Fruit fly (Drosophila melanogaster): ENCODE data around the gene rictor.

rictor gene

DNA sequence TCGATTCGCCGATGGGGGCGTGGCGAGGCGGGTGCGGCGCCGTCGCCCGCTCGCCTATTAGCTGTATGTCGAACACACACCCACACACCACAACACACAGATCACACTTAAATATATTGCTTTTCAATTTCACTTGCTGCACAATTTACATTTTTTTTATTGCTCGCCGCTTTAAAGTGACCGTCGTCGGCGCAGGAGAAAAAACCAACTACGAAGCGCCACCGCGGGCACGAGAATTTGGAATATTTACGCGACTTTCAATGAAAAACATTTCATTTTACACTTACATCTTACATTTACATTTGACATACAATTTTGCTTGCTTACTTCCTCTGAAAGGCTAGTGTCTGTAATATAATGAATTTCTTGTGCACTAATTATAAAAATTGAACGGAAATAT, at the start of gene rictor:
Gene rictor, minus strand, starts transcription at position 170 of the 400 bp plus-strand sequence.
- TF ChIP-seq Sin3A (optimal IDR thresholded peaks at IDR 0.05) (no peak), ttk (optimal IDR thresholded peaks at IDR 0.05) (no peak)

DNA sequence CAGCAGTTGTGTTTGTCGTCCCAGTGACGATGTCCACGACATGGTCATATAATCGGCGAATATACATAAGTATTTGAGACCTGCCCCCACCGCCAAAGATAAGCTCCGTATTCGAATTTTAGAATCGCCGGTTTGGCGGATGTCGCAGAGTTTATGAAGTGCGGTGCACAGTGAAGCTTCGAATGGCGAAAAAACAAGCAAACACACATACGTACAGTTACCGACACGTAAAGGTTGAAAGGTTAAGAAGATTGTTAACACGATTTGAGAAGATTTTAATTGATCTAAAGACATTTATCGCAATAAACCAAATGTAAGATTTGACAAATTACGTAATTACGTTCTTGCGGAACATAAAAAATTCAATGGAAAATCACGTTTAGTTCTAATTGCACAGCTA, 48.6 kb upstream of the rictor start:
- no peak for TF ChIP-seq psq (optimal IDR thresholded peaks at IDR 0.05)
- no peak for TF ChIP-seq ttk (optimal IDR thresholded peaks at IDR 0.05)
- TF ChIP-seq Myc (optimal IDR thresholded peaks at IDR 0.05): no peak
- no peak for TF ChIP-seq insv (optimal IDR thresholded peaks at IDR 0.05)
- no peak for TF ChIP-seq h (optimal IDR thresholded peaks at IDR 0.05)
- TF ChIP-seq Sin3A (optimal IDR thresholded peaks at IDR 0.05): no peak

DNA sequence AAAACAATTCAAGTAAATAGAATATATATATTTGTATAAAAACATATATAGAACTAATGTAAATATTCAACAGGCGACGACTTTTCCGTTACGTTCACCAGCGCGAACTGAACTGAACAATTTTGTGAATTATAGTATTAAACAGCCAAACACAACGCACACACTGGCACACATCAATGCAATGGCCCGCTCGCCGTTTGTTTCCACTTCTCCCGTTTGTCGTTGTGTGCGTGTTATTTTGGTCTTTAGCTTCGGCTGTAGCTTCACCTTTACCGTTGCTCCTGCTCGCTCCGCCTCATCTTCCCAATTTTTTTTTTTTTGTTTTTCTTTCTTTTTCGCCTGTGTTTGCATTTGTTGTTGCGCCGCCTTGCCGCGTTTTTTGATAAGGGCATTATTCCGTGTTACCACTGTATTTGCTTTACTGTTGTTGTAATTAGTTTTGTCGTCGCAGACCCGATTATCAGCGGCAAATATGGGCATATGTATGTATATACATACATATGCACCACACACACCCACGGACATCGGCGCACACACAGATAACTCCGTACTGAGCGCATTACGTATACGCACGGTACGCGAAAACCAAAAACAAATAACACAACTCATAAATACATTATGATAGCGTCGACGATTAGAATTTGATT, 46.9 kb upstream of the rictor start, which contains the start of gene CG8051:
Gene CG8051, minus strand, starts transcription at position 116 of the 647 bp plus-strand sequence.
- TF ChIP-seq psq (optimal IDR thresholded peaks at IDR 0.05) (no peak), h (optimal IDR thresholded peaks at IDR 0.05) (no peak), Myc (optimal IDR thresholded peaks at IDR 0.05) (no peak), Sin3A (optimal IDR thresholded peaks at IDR 0.05) (no peak), insv (optimal IDR thresholded peaks at IDR 0.05) (no peak)

DNA sequence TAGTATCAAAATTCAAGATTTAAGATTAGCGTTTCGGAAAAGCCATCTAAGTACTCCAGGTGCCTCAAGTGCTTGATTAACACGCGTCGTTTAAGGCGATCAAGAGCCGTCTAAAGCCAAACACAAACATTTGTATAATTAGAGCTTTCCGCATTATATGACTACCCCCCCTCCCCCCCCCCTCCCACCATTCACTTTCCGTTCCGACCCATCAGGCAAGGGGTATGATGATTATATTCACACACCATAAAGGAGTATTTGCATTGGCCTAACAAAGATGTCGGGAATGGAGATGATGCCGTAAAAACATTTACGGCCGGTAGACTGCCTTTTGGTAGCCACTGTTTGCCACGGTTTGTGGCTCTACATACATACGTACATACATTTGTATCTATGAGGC, 45.5 kb upstream of the rictor start:
- TF ChIP-seq h (optimal IDR thresholded peaks at IDR 0.05): no peak
- TF ChIP-seq ttk (optimal IDR thresholded peaks at IDR 0.05): no peak
- TF ChIP-seq insv (optimal IDR thresholded peaks at IDR 0.05): no peak
- no peak for TF ChIP-seq Myc (optimal IDR thresholded peaks at IDR 0.05)
- TF ChIP-seq Sin3A (optimal IDR thresholded peaks at IDR 0.05): no peak
- no peak for TF ChIP-seq psq (optimal IDR thresholded peaks at IDR 0.05)

DNA sequence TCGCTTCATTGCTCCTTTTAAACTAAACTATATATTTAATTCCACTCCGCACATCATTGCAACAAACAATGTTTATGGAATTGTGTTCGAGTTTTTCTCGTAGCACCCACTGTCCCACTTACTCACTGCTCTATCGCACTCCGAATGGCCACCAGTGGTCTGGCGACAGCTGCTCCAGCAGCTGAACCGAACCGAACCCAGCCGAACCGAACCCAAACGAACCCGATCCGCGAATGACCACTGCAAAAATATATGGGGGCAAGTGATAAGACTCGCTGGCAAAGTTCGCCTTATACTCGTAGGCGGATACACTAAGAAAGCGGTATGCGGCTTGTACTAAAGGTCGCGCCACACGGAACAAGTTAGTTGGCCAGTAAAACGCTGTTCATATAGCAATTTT, 44.1 kb upstream of the rictor start:
- TF ChIP-seq psq (optimal IDR thresholded peaks at IDR 0.05): no peak
- no peak for TF ChIP-seq ttk (optimal IDR thresholded peaks at IDR 0.05)
- TF ChIP-seq Sin3A (optimal IDR thresholded peaks at IDR 0.05): no peak
- no peak for TF ChIP-seq h (optimal IDR thresholded peaks at IDR 0.05)
- TF ChIP-seq Myc (optimal IDR thresholded peaks at IDR 0.05): no peak
- TF ChIP-seq insv (optimal IDR thresholded peaks at IDR 0.05): no peak

DNA sequence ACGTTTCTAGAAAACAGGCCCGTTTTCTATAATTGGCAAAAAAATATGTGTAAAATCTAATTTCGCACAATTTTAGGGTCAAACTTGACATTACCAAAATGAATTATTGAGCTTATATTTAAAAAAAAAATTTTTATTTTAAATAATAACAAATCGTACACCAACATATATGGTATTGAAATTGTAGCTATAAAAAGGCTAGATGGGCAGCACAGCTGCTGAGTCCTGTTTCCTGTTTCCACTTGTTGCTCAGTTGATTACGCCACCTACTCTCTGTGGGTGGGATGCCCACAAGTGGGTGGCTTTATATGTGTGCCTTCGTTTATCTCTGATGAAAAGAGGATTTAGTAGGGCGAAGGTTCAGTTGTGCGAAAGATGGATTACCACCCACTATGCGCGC, 38.3 kb upstream of the rictor start:
- TF ChIP-seq insv (optimal IDR thresholded peaks at IDR 0.05): no peak
- TF ChIP-seq ttk (optimal IDR thresholded peaks at IDR 0.05): no peak

DNA sequence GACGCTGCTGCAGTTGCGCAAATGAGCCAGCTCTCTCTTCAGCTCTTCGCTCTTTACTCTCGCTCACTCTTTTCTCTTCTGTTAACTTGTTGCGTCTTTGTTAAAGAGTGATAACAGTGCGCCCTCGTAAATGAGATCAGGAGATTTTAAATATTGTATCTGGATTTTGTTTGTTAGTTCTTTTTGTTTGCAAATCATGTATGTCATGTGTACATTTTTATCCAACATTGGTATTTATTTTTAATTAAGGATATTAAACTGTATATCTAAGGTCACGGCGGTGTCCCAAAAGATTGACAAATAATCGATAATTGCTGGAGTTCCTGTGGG, 37.7 kb upstream of the rictor start:
- TF ChIP-seq Myc (optimal IDR thresholded peaks at IDR 0.05) (no peak), insv (optimal IDR thresholded peaks at IDR 0.05) (no peak), h (optimal IDR thresholded peaks at IDR 0.05) (no peak), Sin3A (optimal IDR thresholded peaks at IDR 0.05) (no peak), psq (optimal IDR thresholded peaks at IDR 0.05) (no peak), ttk (optimal IDR thresholded peaks at IDR 0.05) (no peak)

DNA sequence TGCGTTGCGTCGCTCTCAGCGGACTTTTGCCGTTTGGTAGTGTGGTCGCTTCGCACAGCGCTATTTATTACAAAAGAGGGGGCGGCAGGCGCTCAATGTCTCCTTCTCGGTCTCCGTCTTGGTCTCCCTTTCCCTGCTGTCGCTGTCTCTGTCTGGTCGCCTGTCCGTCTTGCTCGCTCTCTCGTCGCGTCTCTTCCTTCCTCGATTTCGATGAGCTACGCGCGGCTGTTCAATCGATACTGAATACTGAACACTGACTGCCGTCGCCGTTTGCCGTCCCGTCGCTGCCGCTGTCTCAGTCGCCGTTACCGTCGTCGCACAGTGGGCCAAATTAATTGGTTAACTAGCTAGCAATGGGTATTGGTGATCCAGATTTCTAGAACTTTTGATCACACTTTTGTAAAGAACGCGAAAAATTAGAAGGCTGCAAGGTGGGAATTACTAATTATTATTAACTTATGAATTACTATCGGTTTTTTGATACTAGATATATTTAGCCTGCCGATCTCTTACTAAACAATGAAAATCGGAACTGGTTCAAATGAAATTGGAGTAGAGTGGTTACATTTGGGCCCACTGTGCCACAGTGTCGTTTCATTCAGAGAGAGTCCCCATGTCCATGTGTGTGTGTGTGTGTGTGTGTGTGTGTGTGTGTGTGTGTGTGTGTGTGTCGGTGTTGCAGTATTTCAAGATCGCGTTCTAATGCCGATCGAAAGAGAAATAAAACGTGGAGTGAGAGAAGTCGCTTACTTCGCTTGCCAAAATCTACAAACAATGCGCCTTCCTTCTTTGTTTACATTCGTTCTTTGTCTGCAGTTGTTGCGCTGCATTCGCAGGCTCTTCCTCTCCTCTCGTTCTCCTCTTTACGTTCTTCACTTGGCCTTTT, 37.1 kb upstream of the rictor start, which contains the start of gene CG8034:
Gene CG8034, minus strand, starts transcription at position 264 of the 886 bp plus-strand sequence.
- no peak for TF ChIP-seq ttk (optimal IDR thresholded peaks at IDR 0.05)
- no peak for TF ChIP-seq Sin3A (optimal IDR thresholded peaks at IDR 0.05)
- no peak for TF ChIP-seq h (optimal IDR thresholded peaks at IDR 0.05)
- TF ChIP-seq Myc (optimal IDR thresholded peaks at IDR 0.05): no peak
- no peak for TF ChIP-seq insv (optimal IDR thresholded peaks at IDR 0.05)
- no peak for TF ChIP-seq psq (optimal IDR thresholded peaks at IDR 0.05)

DNA sequence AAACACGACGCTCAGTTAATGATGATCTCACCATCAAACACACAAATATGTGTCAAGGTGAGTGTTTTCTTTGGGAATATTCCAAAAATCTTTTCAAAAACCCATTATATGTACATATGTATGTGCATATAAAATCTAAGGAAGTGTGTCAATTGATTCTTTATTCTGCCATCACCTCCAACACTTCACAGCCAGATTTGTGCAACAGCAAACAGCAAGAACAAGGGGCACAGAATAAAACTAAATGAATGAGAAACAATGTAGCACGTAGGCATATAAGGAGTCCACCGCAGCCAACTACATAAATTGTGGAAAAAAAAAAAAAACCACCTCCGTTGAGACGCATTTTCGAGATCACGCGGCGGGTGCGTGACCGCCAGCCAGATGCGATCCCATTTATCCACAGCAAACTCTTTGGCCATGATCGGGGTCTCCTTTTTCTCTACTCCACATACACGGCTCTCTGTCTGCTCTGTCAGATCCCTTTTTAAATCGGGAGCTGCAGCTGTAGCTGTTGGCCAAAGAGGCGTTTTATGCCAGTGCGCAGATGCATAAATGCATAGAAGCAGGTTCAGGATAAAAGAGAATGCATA, 34.9 kb upstream of the rictor start:
- TF ChIP-seq insv (optimal IDR thresholded peaks at IDR 0.05) (no peak), Sin3A (optimal IDR thresholded peaks at IDR 0.05) (no peak), h (optimal IDR thresholded peaks at IDR 0.05) (no peak), psq (optimal IDR thresholded peaks at IDR 0.05) (no peak), ttk (optimal IDR thresholded peaks at IDR 0.05) (no peak), Myc (optimal IDR thresholded peaks at IDR 0.05) (no peak)

DNA sequence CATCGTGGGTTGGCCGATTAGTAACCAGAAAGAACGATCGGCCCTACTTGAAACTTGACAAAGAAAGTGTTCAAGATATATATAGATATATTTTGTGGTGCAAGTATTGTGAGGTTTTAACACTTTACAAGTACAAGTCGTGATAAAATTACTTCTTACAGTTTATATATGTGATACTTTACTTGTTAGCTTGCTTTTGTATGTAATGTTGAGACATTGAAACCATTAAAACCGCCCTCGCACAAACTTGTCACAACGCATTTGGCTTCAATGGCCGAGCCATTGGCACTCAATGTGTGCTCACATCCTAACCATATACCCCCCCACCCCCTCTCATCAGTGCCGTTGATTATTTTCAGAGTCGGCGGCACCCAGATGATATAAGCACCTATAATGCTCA, 33.9 kb upstream of the rictor start:
- TF ChIP-seq psq (optimal IDR thresholded peaks at IDR 0.05) (no peak), h (optimal IDR thresholded peaks at IDR 0.05) (no peak), insv (optimal IDR thresholded peaks at IDR 0.05) (no peak), Myc (optimal IDR thresholded peaks at IDR 0.05) (no peak), ttk (optimal IDR thresholded peaks at IDR 0.05) (no peak), Sin3A (optimal IDR thresholded peaks at IDR 0.05) (no peak)

DNA sequence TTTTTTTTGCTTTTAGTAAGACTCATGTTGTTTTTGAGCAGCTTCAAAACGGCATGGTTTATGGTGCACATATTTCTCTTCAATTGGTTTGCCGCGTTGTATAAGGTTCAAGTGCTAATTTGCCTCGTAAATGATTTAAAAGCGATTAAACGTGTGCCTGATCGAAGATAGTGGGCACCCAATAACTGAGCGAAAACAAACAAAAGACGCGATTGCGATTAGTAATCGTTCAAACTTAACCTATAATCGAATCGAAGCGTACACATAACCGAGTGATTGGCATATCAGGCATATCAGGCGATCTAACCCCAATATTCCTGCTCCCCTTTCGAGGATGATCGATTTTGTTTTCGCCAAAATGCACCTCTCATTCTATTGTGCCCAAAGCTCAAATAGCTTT, 33.0 kb upstream of the rictor start:
- TF ChIP-seq psq (optimal IDR thresholded peaks at IDR 0.05): no peak
- no peak for TF ChIP-seq insv (optimal IDR thresholded peaks at IDR 0.05)
- TF ChIP-seq ttk (optimal IDR thresholded peaks at IDR 0.05): no peak
- TF ChIP-seq Myc (optimal IDR thresholded peaks at IDR 0.05): no peak
- no peak for TF ChIP-seq Sin3A (optimal IDR thresholded peaks at IDR 0.05)
- TF ChIP-seq h (optimal IDR thresholded peaks at IDR 0.05): no peak

DNA sequence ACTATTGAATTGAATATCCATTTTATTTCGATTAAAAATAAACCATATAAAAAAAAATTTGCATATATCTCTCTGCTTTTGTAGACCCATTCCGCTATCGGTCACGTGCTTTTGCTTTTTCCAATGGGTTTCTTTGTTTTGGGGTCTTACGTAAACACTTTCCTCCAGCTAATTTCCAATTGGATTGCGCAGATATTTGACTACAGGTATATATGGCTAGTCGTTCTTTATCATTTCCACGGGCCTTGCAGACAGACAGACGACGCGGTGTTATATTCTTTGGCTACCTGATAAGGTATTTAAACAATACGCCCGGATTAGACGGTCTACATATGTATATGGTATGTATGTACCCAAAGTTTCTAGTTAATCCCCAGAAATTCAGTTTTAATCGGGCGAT, 32.3 kb upstream of the rictor start:
- TF ChIP-seq ttk (optimal IDR thresholded peaks at IDR 0.05) (no peak), psq (optimal IDR thresholded peaks at IDR 0.05) (no peak), h (optimal IDR thresholded peaks at IDR 0.05) (no peak), insv (optimal IDR thresholded peaks at IDR 0.05) (no peak), Sin3A (optimal IDR thresholded peaks at IDR 0.05) (no peak), Myc (optimal IDR thresholded peaks at IDR 0.05) (no peak)

Data from Kc167 (cell line).